Worm (Caenorhabditis elegans) whole organism, late embryonic: ENCODE data around the gene hmg-11.

Experiments
- F13H6.1 ChIP-seq: sonication (generic microtip); optimal IDR thresholded peaks from 2 replicates; lab custom pipeline; 2016; ENCODE audit warnings: missing genetic modification characterization, missing compliant biosample characterization
- K09A11.1 ChIP-seq: sonication (generic microtip); optimal IDR thresholded peaks from 2 replicates; lab custom pipeline; 2017; ENCODE audit warnings: antibody characterized with exemption, mild to moderate bottlenecking, missing genetic modification characterization, missing compliant biosample characterization; ENCODE audit not compliant: insufficient read depth
- T23F11.4 ChIP-seq: fragments of 200-800 bp; sonication (Bioruptor generic); optimal IDR thresholded peaks from 2 replicates; lab custom pipeline; 2018; ENCODE audit warnings: mild to moderate bottlenecking, missing genetic modification characterization, missing compliant biosample characterization
- ceh-14 ChIP-seq: sonication (generic microtip); optimal IDR thresholded peaks from 2 replicates; lab custom pipeline; 2016; ENCODE audit warnings: missing genotype, missing genetic modification characterization, missing compliant biosample characterization
- ceh-18 ChIP-seq: sonication (generic microtip); optimal IDR thresholded peaks from 2 replicates; lab custom pipeline; 2016; ENCODE audit warnings: missing genetic modification characterization, missing compliant biosample characterization
- ceh-19 ChIP-seq: fragments of 200-800 bp; sonication (Bioruptor generic); optimal IDR thresholded peaks from 2 replicates; lab custom pipeline; 2018; ENCODE audit warnings: mild to moderate bottlenecking, missing genetic modification characterization, missing compliant biosample characterization
- ceh-2 ChIP-seq: sonication (generic microtip); optimal IDR thresholded peaks from 2 replicates; lab custom pipeline; 2016; ENCODE audit warnings: missing genotype, missing genetic modification characterization, missing compliant biosample characterization
- ceh-22 ChIP-seq: sonication (generic microtip); optimal IDR thresholded peaks from 2 replicates; lab custom pipeline; 2017; ENCODE audit warnings: missing biosample characterization, missing genetic modification characterization
- ceh-30 ChIP-seq: fragments of 150-350 bp; optimal IDR thresholded peaks from 2 replicates; lab custom pipeline; 2014; ENCODE audit warnings: missing biosample characterization, missing genetic modification characterization
- ceh-31 ChIP-seq: sonication (generic microtip); optimal IDR thresholded peaks from 2 replicates; lab custom pipeline; 2016; ENCODE audit warnings: missing genetic modification characterization, missing compliant biosample characterization
- ceh-34 ChIP-seq: sonication (generic microtip); optimal IDR thresholded peaks from 2 replicates; lab custom pipeline; 2016; ENCODE audit warnings: mild to moderate bottlenecking, missing genetic modification characterization, missing compliant biosample characterization
- ceh-45 ChIP-seq: fragments of 200-800 bp; sonication (Bioruptor generic); IDR thresholded peaks from 2 replicates; pipeline ENCODE4 v1.3.6; 2022; ENCODE audit warnings: missing genetic modification reagents, missing genetic modification characterization, missing compliant biosample characterization
- ceh-48 ChIP-seq: sonication (generic microtip); optimal IDR thresholded peaks from 2 replicates; lab custom pipeline; 2016; ENCODE audit warnings: missing genetic modification characterization, inconsistent platforms, missing compliant biosample characterization
- ceh-6 ChIP-seq: fragments of 200-800 bp; sonication (Bioruptor generic); optimal IDR thresholded peaks from 2 replicates; lab custom pipeline; 2018; ENCODE audit warnings: mild to moderate bottlenecking, missing genetic modification characterization, missing compliant biosample characterization
- ceh-9 ChIP-seq: sonication (generic microtip); optimal IDR thresholded peaks from 2 replicates; lab custom pipeline; 2016; ENCODE audit warnings: mild to moderate bottlenecking, missing genetic modification characterization, inconsistent platforms, missing compliant biosample characterization
- elt-2 ChIP-seq: sonication (generic microtip); optimal IDR thresholded peaks from 2 replicates; lab custom pipeline; 2016; ENCODE audit warnings: missing genetic modification reagents, missing genetic modification characterization, missing compliant biosample characterization
- eyg-1 ChIP-seq: sonication (generic microtip); optimal IDR thresholded peaks from 2 replicates; lab custom pipeline; 2016; ENCODE audit warnings: missing genotype, missing genetic modification characterization, missing compliant biosample characterization
- fkh-10 ChIP-seq: fragments of 150-350 bp; optimal IDR thresholded peaks from 2 replicates; lab custom pipeline; 2014; ENCODE audit warnings: missing biosample characterization, missing genetic modification reagents, missing genetic modification characterization
- gmeb-2 ChIP-seq: sonication (generic microtip); optimal IDR thresholded peaks from 2 replicates; lab custom pipeline; 2016; ENCODE audit warnings: missing genetic modification characterization, inconsistent platforms, missing compliant biosample characterization
- hlh-15 ChIP-seq: sonication (generic microtip); optimal IDR thresholded peaks from 2 replicates; lab custom pipeline; 2016; ENCODE audit warnings: missing genetic modification characterization, missing compliant biosample characterization
- hlh-30 ChIP-seq: sonication (generic microtip); optimal IDR thresholded peaks from 2 replicates; lab custom pipeline; 2017; ENCODE audit warnings: antibody characterized with exemption, missing genetic modification characterization, missing compliant biosample characterization; ENCODE audit not compliant: insufficient read depth
- hlh-8 ChIP-seq: sonication (generic microtip); optimal IDR thresholded peaks from 2 replicates; lab custom pipeline; 2016; ENCODE audit warnings: missing genotype, missing genetic modification characterization, missing compliant biosample characterization
- lim-6 ChIP-seq: sonication (generic microtip); optimal IDR thresholded peaks from 2 replicates; lab custom pipeline; 2016; ENCODE audit warnings: missing genetic modification characterization, missing compliant biosample characterization
- lin-11 ChIP-seq: fragments of 200-800 bp; sonication (Bioruptor generic); optimal IDR thresholded peaks from 2 replicates; lab custom pipeline; 2018; ENCODE audit warnings: mild to moderate bottlenecking, missing genetic modification characterization, missing compliant biosample characterization
- mec-3 ChIP-seq: sonication (generic microtip); optimal IDR thresholded peaks from 2 replicates; lab custom pipeline; 2016; ENCODE audit warnings: borderline replicate concordance, missing genetic modification characterization, missing compliant biosample characterization
- nfya-1 ChIP-seq: sonication (generic microtip); optimal IDR thresholded peaks from 2 replicates; lab custom pipeline; 2017; ENCODE audit warnings: missing genetic modification characterization, mild to moderate bottlenecking, missing compliant biosample characterization, antibody characterized with exemption, moderate library complexity
- nhr-232 ChIP-seq: sonication (generic microtip); optimal IDR thresholded peaks from 2 replicates; lab custom pipeline; 2016; ENCODE audit warnings: missing genetic modification characterization, missing compliant biosample characterization
- npax-4 ChIP-seq: sonication (generic microtip); optimal IDR thresholded peaks from 2 replicates; lab custom pipeline; 2016; ENCODE audit warnings: missing genetic modification characterization, missing compliant biosample characterization
- pag-3 ChIP-seq: sonication (generic microtip); optimal IDR thresholded peaks from 2 replicates; lab custom pipeline; 2016; ENCODE audit warnings: missing compliant biosample characterization, missing genetic modification characterization, borderline replicate concordance
- pax-1 ChIP-seq: fragments of 150-350 bp; optimal IDR thresholded peaks from 2 replicates; lab custom pipeline; 2014; ENCODE audit warnings: missing biosample characterization, missing genetic modification characterization
- pha-2 ChIP-seq: sonication (generic microtip); optimal IDR thresholded peaks from 2 replicates; lab custom pipeline; 2017; ENCODE audit warnings: mild to moderate bottlenecking, missing genetic modification characterization, missing compliant biosample characterization
- ref-2 ChIP-seq: sonication (generic microtip); optimal IDR thresholded peaks from 2 replicates; lab custom pipeline; 2016; ENCODE audit warnings: missing genetic modification characterization, missing compliant biosample characterization
- rnt-1 ChIP-seq: sonication (generic microtip); optimal IDR thresholded peaks from 2 replicates; lab custom pipeline; 2016; ENCODE audit warnings: missing genetic modification characterization, missing compliant biosample characterization
- sdc-2 ChIP-seq: sonication (generic microtip); optimal IDR thresholded peaks from 2 replicates; lab custom pipeline; 2016; ENCODE audit warnings: missing genotype, missing genetic modification characterization, missing compliant biosample characterization
- sox-2 ChIP-seq: fragments of 200-800 bp; sonication (Bioruptor generic); IDR thresholded peaks from 2 replicates; pipeline ENCODE4 v1.3.6; 2022; ENCODE audit warnings: missing genetic modification reagents, missing genetic modification characterization, missing compliant biosample characterization
- sox-4 ChIP-seq: sonication (generic microtip); optimal IDR thresholded peaks from 2 replicates; lab custom pipeline; 2017; ENCODE audit warnings: mild to moderate bottlenecking, missing genetic modification characterization, inconsistent platforms, missing compliant biosample characterization
- syd-9 ChIP-seq: sonication (generic microtip); optimal IDR thresholded peaks from 2 replicates; lab custom pipeline; 2016; ENCODE audit warnings: mild to moderate bottlenecking, missing genetic modification characterization, moderate library complexity, missing compliant biosample characterization
- tbx-2 ChIP-seq: sonication (generic microtip); optimal IDR thresholded peaks from 2 replicates; lab custom pipeline; 2016; ENCODE audit warnings: missing genetic modification characterization, missing compliant biosample characterization
- ttx-3 ChIP-seq: sonication (generic microtip); optimal IDR thresholded peaks from 2 replicates; lab custom pipeline; 2016; ENCODE audit warnings: missing genetic modification reagents, missing genetic modification characterization, missing compliant biosample characterization
- unc-3 ChIP-seq, 2 experiments: fragments of 200-800 bp in 1 of 2; sonication (Bioruptor generic) in 1 of 2; sonication (generic microtip) in 1 of 2; conservative IDR thresholded peaks in 1 of 2; optimal IDR thresholded peaks in 1 of 2; 2 replicates each; pipeline versions ENCODE4 v1.3.6 to Lab custom; 2016 to 2022; ENCODE audit warnings: missing compliant biosample characterization in 2 of 2, missing genetic modification characterization in 2 of 2, missing genetic modification reagents in 1 of 2
- unc-42 ChIP-seq: sonication (generic microtip); optimal IDR thresholded peaks from 2 replicates; lab custom pipeline; 2016; ENCODE audit warnings: missing genotype, missing genetic modification characterization, missing compliant biosample characterization
- unc-86 ChIP-seq: sonication (generic microtip); optimal IDR thresholded peaks from 2 replicates; lab custom pipeline; 2016; ENCODE audit warnings: missing genetic modification characterization, missing compliant biosample characterization
- ztf-16 ChIP-seq: sonication (generic microtip); optimal IDR thresholded peaks from 2 replicates; lab custom pipeline; 2017; ENCODE audit warnings: missing genetic modification characterization, missing compliant biosample characterization

The hmg-11 gene

ce11 chrII:4672584-4673110 lies at the start of gene hmg-11, which contains the start of gene clec-140:
Gene hmg-11 (plus strand): TSS chrII:4673085.
Gene clec-140 (plus strand): TSS chrII:4673060.
- TF ChIP-seq ref-2 (tag; lab: Kevin White, UChicago) (peak; percentile 57), ceh-2 (tag; lab: Kevin White, UChicago) (no peak), F13H6.1 (no peak), lin-11 (tag; lab: Kevin White, UChicago) (no peak), ceh-14 (tag; lab: Kevin White, UChicago) (peak; percentile 63), unc-86 (no peak), hlh-15 (tag; lab: Kevin White, UChicago) (no peak), ceh-45 (GFP tag; lab: Robert Waterston, UW) (no peak), nhr-232 (tag; lab: Kevin White, UChicago) (no peak), elt-2 (tag; lab: Kevin White, UChicago) (peak; percentile 43), ceh-9 (tag; lab: Kevin White, UChicago) (no peak), pag-3 (tag; lab: Kevin White, UChicago) (no peak), K09A11.1 (tag; lab: Kevin White, UChicago) (no peak), mec-3 (tag; lab: Kevin White, UChicago) (no peak), ztf-16 (tag; lab: Kevin White, UChicago) (no peak), sox-2 (GFP tag; lab: Robert Waterston, UW) (peak; percentile 33; the same call in 1 of the 2 replicates), T23F11.4 (GFP tag; lab: Kevin White, UChicago) (no peak), fkh-10 (GFP tag; lab: Kevin White, UChicago) (no peak), unc-3 (GFP tag; conservative IDR thresholded peaks at IDR 0.05; lab: Robert Waterston, UW) (no peak), unc-3 (tag; optimal IDR thresholded peaks at IDR 0.05; lab: Kevin White, UChicago) (no peak), ceh-18 (tag; lab: Kevin White, UChicago) (peak; percentile 17), ceh-31 (peak; percentile 63), hlh-8 (tag; lab: Kevin White, UChicago) (peak; percentile 52), eyg-1 (peak; percentile 12), rnt-1 (tag; lab: Kevin White, UChicago) (peak; percentile 68), ceh-48 (tag; lab: Kevin White, UChicago) (peak; percentile 39), ceh-30 (tag; lab: Kevin White, UChicago) (no peak), unc-42 (peak; percentile 93), sox-4 (tag; lab: Kevin White, UChicago) (no peak), tbx-2 (tag; lab: Kevin White, UChicago) (peak; percentile 71), ceh-22 (tag; lab: Kevin White, UChicago) (no peak), hlh-30 (tag; lab: Kevin White, UChicago) (peak; percentile 54), sdc-2 (no peak), ceh-6 (GFP tag; lab: Kevin White, UChicago) (no peak), pha-2 (tag; lab: Kevin White, UChicago) (no peak), syd-9 (peak; percentile 37), gmeb-2 (tag; lab: Kevin White, UChicago) (no peak), ttx-3 (tag; lab: Kevin White, UChicago) (no peak), ceh-19 (GFP tag; lab: Kevin White, UChicago) (no peak), lim-6 (tag; lab: Kevin White, UChicago) (peak; percentile 31), nfya-1 (peak; percentile 64), ceh-34 (no peak), pax-1 (tag; lab: Kevin White, UChicago) (no peak), npax-4 (tag; lab: Kevin White, UChicago) (no peak)
